Worm (Caenorhabditis elegans): Measurements from ENCODE around the gene Y62H9A.14.

The Y62H9A.14 gene

ce11 chrX:11920723-11921283, at the start of gene Y62H9A.14:
TSS of gene Y62H9A.14 (plus strand) at chrX:11921233.
- TF ChIP-seq madf-6 (GFP tag; IDR thresholded peaks at IDR 0.05) = no peak
- no peak for TF ChIP-seq snpc-1.1 (tag; optimal IDR thresholded peaks at IDR 0.05; ENCODE audit: insufficient read depth)
- no peak for TF ChIP-seq B0035.1 (tag; optimal IDR thresholded peaks at IDR 0.05)
- TF ChIP-seq hsf-1 (GFP tag; IDR thresholded peaks at IDR 0.05) = no peak
- TF ChIP-seq snpc-4 (GFP tag; optimal IDR thresholded peaks at IDR 0.05) = no peak
- no peak for TF ChIP-seq snpc-4 (tag; optimal IDR thresholded peaks at IDR 0.05)
- TF ChIP-seq F37B4.10 (GFP tag; IDR thresholded peaks at IDR 0.05) = no peak
- no peak for TF ChIP-seq nfya-2 (GFP tag; IDR thresholded peaks at IDR 0.05)
- no peak for TF ChIP-seq dpff-1 (tag; optimal IDR thresholded peaks at IDR 0.05)
- TF ChIP-seq pbrm-1 (GFP tag; IDR thresholded peaks at IDR 0.05) = no peak
- no peak for TF ChIP-seq C06A6.2 (GFP tag; conservative IDR thresholded peaks at IDR 0.05)
- no peak for TF ChIP-seq cebp-2 (GFP tag; IDR thresholded peaks at IDR 0.05)
- TF ChIP-seq nhr-27 (tag; optimal IDR thresholded peaks at IDR 0.05) = no peak
- TF ChIP-seq nhr-179 (tag; optimal IDR thresholded peaks at IDR 0.05) = no peak
- no peak for TF ChIP-seq fkh-3 (tag; optimal IDR thresholded peaks at IDR 0.05)
- no peak for TF ChIP-seq him-1 (tag; optimal IDR thresholded peaks at IDR 0.05)
- no peak for TF ChIP-seq F39B2.1 (GFP tag; IDR thresholded peaks at IDR 0.05)
- no peak for TF ChIP-seq T07F8.4 (tag; optimal IDR thresholded peaks at IDR 0.05)
- no peak for TF ChIP-seq ztf-25 (GFP tag; IDR thresholded peaks at IDR 0.05)
- no peak for TF ChIP-seq ekl-4 (GFP tag; IDR thresholded peaks at IDR 0.05)
- TF ChIP-seq ztf-26 (tag; optimal IDR thresholded peaks at IDR 0.05) = no peak

ce11 chrX:11872210-11872609, 48.8 kb upstream of the Y62H9A.14 start:
- TF ChIP-seq F10E7.11 (tag; optimal IDR thresholded peaks at IDR 0.05) (no peak), efl-1 (GFP tag; optimal IDR thresholded peaks at IDR 0.05) (no peak), hmg-20 (GFP tag; IDR thresholded peaks at IDR 0.05) (no peak), nhr-120 (GFP tag; IDR thresholded peaks at IDR 0.05) (0 out of 2 replicates have a peak, but pooled peaks have one; percentile 29), ztf-18 (tag; optimal IDR thresholded peaks at IDR 0.05) (peak; percentile 64), unc-130 (GFP tag; optimal IDR thresholded peaks at IDR 0.05) (no peak), snpc-3.4 (tag; optimal IDR thresholded peaks at IDR 0.05) (no peak), K12H6.12 (tag; optimal IDR thresholded peaks at IDR 0.05) (no peak), ztf-6 (GFP tag; IDR thresholded peaks at IDR 0.05) (no peak), D2030.7 (GFP tag; IDR thresholded peaks at IDR 0.05) (peak; percentile 57), tbp1 (GFP tag; optimal IDR thresholded peaks at IDR 0.05) (peak; percentile 88), nhr-179 (tag; optimal IDR thresholded peaks at IDR 0.05) (peak; percentile 10), let-526 (GFP tag; IDR thresholded peaks at IDR 0.05) (no peak), attf-3 (GFP tag; conservative IDR thresholded peaks at IDR 0.05) (no peak), Y56A3A.18 (GFP tag; IDR thresholded peaks at IDR 0.05) (peak; percentile 68; the same call in 1 of the 2 replicates), gei-17 (GFP tag; optimal IDR thresholded peaks at IDR 0.05) (no peak), rec-8 (tag; optimal IDR thresholded peaks at IDR 0.05) (peak in 1 of 2 experiments; percentile 5), lir-1 (GFP tag; conservative IDR thresholded peaks at IDR 0.05) (0 out of 2 replicates have a peak, but pooled peaks have one; percentile 29), ets-4 (GFP tag; optimal IDR thresholded peaks at IDR 0.05) (no peak), attf-6 (GFP tag; IDR thresholded peaks at IDR 0.05) (no peak), nfyb-1 (GFP tag; IDR thresholded peaks at IDR 0.05) (peak; percentile 78), madf-8 (GFP tag; conservative IDR thresholded peaks at IDR 0.05) (no peak), rpc-1 (optimal IDR thresholded peaks at IDR 0.05) (peak; percentile 88), rpc-1 (tag; optimal IDR thresholded peaks at IDR 0.05) (peak; percentile 92), ztf-25 (GFP tag; IDR thresholded peaks at IDR 0.05) (0 out of 2 replicates have a peak, but pooled peaks have one; percentile 48), dox-1 (GFP tag; IDR thresholded peaks at IDR 0.05) (peak; percentile 68), ceh-58 (GFP tag; IDR thresholded peaks at IDR 0.05) (no peak), snpc-4 (GFP tag; optimal IDR thresholded peaks at IDR 0.05) (no peak), snpc-4 (tag; optimal IDR thresholded peaks at IDR 0.05) (peak in 2 of 4 experiments; percentile 23 to 42), atf-7 (tag; optimal IDR thresholded peaks at IDR 0.05) (peak; percentile 10), attf-5 (GFP tag; optimal IDR thresholded peaks at IDR 0.05) (peak; percentile 17)

Measured in whole organism, young adult.